Fruit fly (Drosophila melanogaster) whole organism, embryonic: ENCODE results near the gene kirre.
A peak's percentile ranks its signal among the peaks of the same experiment; 100 is the strongest.

Experiments
- ATbp ChIP-seq: fragments of 200-800 bp; sonication (Bioruptor generic); optimal IDR thresholded peaks from 2 replicates; lab custom pipeline; 2017; ENCODE audit warnings: missing biosample characterization, mild to moderate bottlenecking, missing genetic modification characterization, missing genetic modification reagents
- Abd-B ChIP-seq: fragments of 200-800 bp; sonication (Bioruptor generic); optimal IDR thresholded peaks from 2 replicates; lab custom pipeline; 2018; ENCODE audit warnings: missing biosample characterization, mild to moderate bottlenecking, missing genetic modification characterization, moderate library complexity
- Blimp-1 ChIP-seq: fragments of 200-800 bp; sonication (Bioruptor generic); optimal IDR thresholded peaks from 3 replicates; lab custom pipeline; 2018; ENCODE audit warnings: missing biosample characterization, missing genetic modification characterization, mild to moderate bottlenecking, moderate library complexity, missing genetic modification reagents
- CG10209 ChIP-seq: fragments of 200-800 bp; sonication (Bioruptor generic); optimal IDR thresholded peaks from 3 replicates; lab custom pipeline; 2017; ENCODE audit warnings: missing biosample characterization, mild to moderate bottlenecking, missing genetic modification characterization, missing genetic modification reagents
- CG11085 ChIP-seq: fragments of 200-800 bp; sonication (Bioruptor generic); IDR thresholded peaks from 2 replicates; pipeline ENCODE4 v1.3.6; 2022; ENCODE audit warnings: missing biosample characterization, missing genetic modification characterization
- CG17568 ChIP-seq: fragments of 200-800 bp; sonication (Bioruptor generic); optimal IDR thresholded peaks from 2 replicates; lab custom pipeline; 2018; ENCODE audit warnings: missing biosample characterization, mild to moderate bottlenecking, missing genetic modification characterization, moderate library complexity
- CG17829 ChIP-seq: fragments of 200-800 bp; optimal IDR thresholded peaks from 2 replicates; lab custom pipeline; 2019; ENCODE audit warnings: missing biosample characterization, mild to moderate bottlenecking, missing genetic modification characterization, moderate library complexity
- CG2712 ChIP-seq: fragments of 200-800 bp; optimal IDR thresholded peaks from 3 replicates; lab custom pipeline; 2019; ENCODE audit warnings: missing biosample characterization, mild to moderate bottlenecking, missing genetic modification characterization, moderate library complexity
- CG3065 ChIP-seq: fragments of 200-800 bp; sonication (Bioruptor generic); optimal IDR thresholded peaks from 2 replicates; lab custom pipeline; 2016; ENCODE audit warnings: missing biosample characterization, missing genetic modification characterization
- CG31365 ChIP-seq: fragments of 200-800 bp; sonication (Bioruptor generic); optimal IDR thresholded peaks from 2 replicates; lab custom pipeline; 2018; ENCODE audit warnings: missing biosample characterization, mild to moderate bottlenecking, missing genetic modification characterization
- CG32767 ChIP-seq: fragments of 200-800 bp; sonication (Bioruptor generic); IDR thresholded peaks from 2 replicates; pipeline ENCODE4 v1.3.6; 2022; ENCODE audit warnings: missing biosample characterization, missing genetic modification characterization
- CG4404 ChIP-seq: fragments of 200-800 bp; sonication (Bioruptor generic); IDR thresholded peaks from 2 replicates; pipeline ENCODE4 v1.3.6; 2022; ENCODE audit warnings: missing biosample characterization, missing genetic modification characterization
- CG4424 ChIP-seq: fragments of 200-800 bp; sonication (Bioruptor generic); optimal IDR thresholded peaks from 3 replicates; lab custom pipeline; 2016; ENCODE audit warnings: missing biosample characterization, missing genetic modification characterization
- CG4617 ChIP-seq: fragments of 200-800 bp; sonication (Bioruptor generic); optimal IDR thresholded peaks from 3 replicates; lab custom pipeline; 2016; ENCODE audit warnings: missing biosample characterization, missing genetic modification characterization, borderline replicate concordance
- CG7839 ChIP-seq: fragments of 200-800 bp; sonication (Bioruptor generic); optimal IDR thresholded peaks from 3 replicates; lab custom pipeline; 2018; ENCODE audit warnings: missing biosample characterization, mild to moderate bottlenecking, missing genetic modification characterization, moderate library complexity
- CG8089 ChIP-seq: fragments of 200-800 bp; sonication (Bioruptor generic); optimal IDR thresholded peaks from 3 replicates; lab custom pipeline; 2016; ENCODE audit warnings: missing biosample characterization, missing genetic modification characterization
- Camta ChIP-seq: fragments of 200-800 bp; sonication (Bioruptor generic); optimal IDR thresholded peaks from 2 replicates; lab custom pipeline; 2016; ENCODE audit warnings: missing biosample characterization, missing genetic modification characterization
- D ChIP-seq, 2 experiments: fragments of 200-800 bp in 1 of 2; fragments of >200 bp in 1 of 2; sonication (Bioruptor generic) in 1 of 2; optimal IDR thresholded peaks; 2 replicates in 1 of 2; 3 replicates in 1 of 2; lab custom pipeline; 2017; ENCODE audit warnings: mild to moderate bottlenecking in 1 of 2, missing biosample characterization in 1 of 2, missing genetic modification characterization in 1 of 2, missing genetic modification reagents in 1 of 2
- Dfd ChIP-seq, 2 experiments: fragments of >200 bp; optimal IDR thresholded peaks; 2 replicates each; lab custom pipeline; 2017; ENCODE audit warnings: missing biosample characterization in 2 of 2, missing genetic modification characterization in 2 of 2
- Dip3 ChIP-seq: fragments of 200-800 bp; sonication (Bioruptor generic); optimal IDR thresholded peaks from 3 replicates; lab custom pipeline; 2016; ENCODE audit warnings: missing biosample characterization, missing genetic modification characterization
- Dref ChIP-seq: fragments of 200-800 bp; sonication (Bioruptor generic); IDR thresholded peaks from 2 replicates; pipeline ENCODE4 v1.3.6; 2022; ENCODE audit warnings: missing biosample characterization, missing genetic modification characterization
- Drgx ChIP-seq: fragments of 200-800 bp; sonication (Bioruptor generic); IDR thresholded peaks from 2 replicates; pipeline ENCODE4 v1.3.6; 2022; ENCODE audit warnings: missing biosample characterization, missing genetic modification characterization
- Ets65A ChIP-seq: fragments of 200-800 bp; sonication (Bioruptor generic); peaks from one replicate; lab custom pipeline; 2016; ENCODE audit warnings: missing biosample characterization, missing genetic modification characterization
- Ets97D ChIP-seq: fragments of 200-800 bp; sonication (Bioruptor generic); optimal IDR thresholded peaks from 3 replicates; lab custom pipeline; 2016; ENCODE audit warnings: missing biosample characterization, missing genetic modification characterization
- HLHmδ ChIP-seq: fragments of 200-800 bp; sonication (Bioruptor generic); optimal IDR thresholded peaks from 2 replicates; lab custom pipeline; 2018; ENCODE audit warnings: missing biosample characterization, mild to moderate bottlenecking, missing genetic modification characterization, moderate library complexity
- Hey ChIP-seq: fragments of 200-800 bp; sonication (Bioruptor generic); optimal IDR thresholded peaks from 3 replicates; lab custom pipeline; 2018; ENCODE audit warnings: missing biosample characterization, mild to moderate bottlenecking, missing genetic modification characterization
- Lhr ChIP-seq: fragments of 200-800 bp; sonication (Bioruptor generic); optimal IDR thresholded peaks from 3 replicates; lab custom pipeline; 2017; ENCODE audit warnings: mild to moderate bottlenecking, missing biosample characterization, missing genetic modification reagents, missing genetic modification characterization
- MESR4 ChIP-seq: fragments of 200-800 bp; sonication (Bioruptor generic); optimal IDR thresholded peaks from 2 replicates; lab custom pipeline; 2018; ENCODE audit warnings: missing biosample characterization, mild to moderate bottlenecking, missing genetic modification characterization, moderate library complexity
- NK7.1 ChIP-seq: fragments of 200-800 bp; sonication (Bioruptor generic); optimal IDR thresholded peaks from 3 replicates; lab custom pipeline; 2016; ENCODE audit warnings: missing biosample characterization, missing genetic modification characterization
- Six4 ChIP-seq: fragments of 200-800 bp; sonication (Bioruptor generic); optimal IDR thresholded peaks from 2 replicates; lab custom pipeline; 2016; ENCODE audit warnings: missing biosample characterization, missing genetic modification characterization
- Vsx1 ChIP-seq: fragments of 200-800 bp; sonication (Bioruptor generic); optimal IDR thresholded peaks from 2 replicates; lab custom pipeline; 2017; ENCODE audit warnings: missing biosample characterization, mild to moderate bottlenecking, missing genetic modification characterization, missing genetic modification reagents
- ato ChIP-seq: fragments of 200-800 bp; sonication (Bioruptor generic); IDR thresholded peaks from 2 replicates; pipeline ENCODE4 v1.3.6; 2022; ENCODE audit warnings: missing biosample characterization, missing genetic modification characterization; ENCODE audit not compliant: partially characterized antibody
- bbx ChIP-seq: fragments of 200-800 bp; sonication (Bioruptor generic); IDR thresholded peaks from 2 replicates; pipeline ENCODE4 v1.3.6; 2022; ENCODE audit warnings: missing biosample characterization, missing genetic modification characterization; ENCODE audit not compliant: partially characterized antibody
- dan ChIP-seq: fragments of 200-800 bp; sonication (Bioruptor generic); IDR thresholded peaks from 2 replicates; pipeline ENCODE4 v1.3.6; 2022; ENCODE audit warnings: missing biosample characterization, missing genetic modification characterization
- emc ChIP-seq: fragments of 200-800 bp; sonication (Bioruptor generic); optimal IDR thresholded peaks from 2 replicates; lab custom pipeline; 2016; ENCODE audit warnings: missing biosample characterization, missing genetic modification characterization
- eve ChIP-seq, 2 experiments: fragments of >200 bp; optimal IDR thresholded peaks; 2 replicates each; lab custom pipeline; 2017; ENCODE audit warnings: missing biosample characterization in 2 of 2, missing genetic modification characterization in 2 of 2
- gem ChIP-seq: fragments of 200-800 bp; sonication (Bioruptor generic); optimal IDR thresholded peaks from 2 replicates; lab custom pipeline; 2019; ENCODE audit warnings: missing biosample characterization, mild to moderate bottlenecking, missing genetic modification characterization, moderate library complexity
- gsb ChIP-seq: fragments of 200-800 bp; sonication (Bioruptor generic); IDR thresholded peaks from 2 replicates; pipeline ENCODE4 v1.3.6; 2022; ENCODE audit warnings: missing biosample characterization, missing genetic modification characterization
- gsb-n ChIP-seq: fragments of 200-800 bp; sonication (Bioruptor generic); optimal IDR thresholded peaks from 3 replicates; lab custom pipeline; 2018; ENCODE audit warnings: missing biosample characterization, mild to moderate bottlenecking, missing genetic modification characterization
- ind ChIP-seq: fragments of 200-800 bp; sonication (Bioruptor generic); optimal IDR thresholded peaks from 3 replicates; lab custom pipeline; 2016; ENCODE audit warnings: missing biosample characterization, missing genetic modification characterization
- klu ChIP-seq: fragments of 200-800 bp; sonication (Bioruptor generic); IDR thresholded peaks from 2 replicates; pipeline ENCODE4 v1.3.6; 2022; ENCODE audit warnings: missing biosample characterization, missing genetic modification characterization
- lmd ChIP-seq: fragments of 200-800 bp; sonication (Bioruptor generic); IDR thresholded peaks from 2 replicates; pipeline ENCODE4 v1.3.6; 2022; ENCODE audit warnings: missing biosample characterization, missing genetic modification characterization
- otp ChIP-seq: fragments of 200-800 bp; sonication (Bioruptor generic); IDR thresholded peaks from 3 replicates; pipeline ENCODE4, ENCODE4 v1.3.6; 2022; ENCODE audit warnings: missing biosample characterization, missing genetic modification characterization
- run ChIP-seq: fragments of 200-800 bp; sonication (Bioruptor generic); optimal IDR thresholded peaks from 3 replicates; lab custom pipeline; 2018; ENCODE audit warnings: missing biosample characterization, mild to moderate bottlenecking, missing genetic modification characterization
- seq ChIP-seq: fragments of 200-800 bp; sonication (Bioruptor generic); IDR thresholded peaks from 2 replicates; pipeline ENCODE4 v1.3.6; 2022; ENCODE audit warnings: missing biosample characterization, missing genetic modification characterization
- sqz ChIP-seq: fragments of 200-800 bp; sonication (Bioruptor generic); optimal IDR thresholded peaks from 3 replicates; lab custom pipeline; 2018; ENCODE audit warnings: missing biosample characterization, mild to moderate bottlenecking, missing genetic modification characterization
- ssp ChIP-seq: fragments of 200-800 bp; sonication (Bioruptor generic); IDR thresholded peaks from 2 replicates; pipeline ENCODE4 v1.3.6; 2022; ENCODE audit warnings: missing biosample characterization, missing genetic modification characterization
- tll ChIP-seq, 2 experiments: fragments of 200-800 bp in 1 of 2; fragments of >200 bp in 1 of 2; sonication (Bioruptor generic) in 1 of 2; optimal IDR thresholded peaks; 2 replicates each; lab custom pipeline; 2017 to 2019; ENCODE audit warnings: missing biosample characterization in 2 of 2, missing genetic modification characterization in 2 of 2, mild to moderate bottlenecking in 1 of 2, moderate library complexity in 1 of 2
- zen ChIP-seq: fragments of 200-800 bp; sonication (Bioruptor generic); optimal IDR thresholded peaks from 3 replicates; lab custom pipeline; 2018; ENCODE audit warnings: missing biosample characterization, mild to moderate bottlenecking, missing genetic modification characterization, moderate library complexity

The kirre gene

dm6 chrX:2989332-2989731, 249.1 kb downstream of the kirre start (continued):
- TF ChIP-seq HLHmδ (GFP tag; lab: Kevin White, UChicago) (no peak), eve (GFP tag; optimal IDR thresholded peaks at IDR 0.05; lab: Kevin White, UChicago) (no peak), CG11085 (GFP tag; lab: Robert Waterston, UW) (no peak), ato (GFP tag; lab: Robert Waterston, UW) (no peak), CG32767 (GFP tag; lab: Robert Waterston, UW) (no peak), ATbp (peak; percentile 0), lmd (GFP tag; lab: Robert Waterston, UW) (no peak), klu (GFP tag; lab: Robert Waterston, UW) (no peak), ind (GFP tag; lab: Kevin White, UChicago) (no peak), CG17568 (no peak), CG2712 (tag; lab: Kevin White, UChicago) (peak; percentile 1), CG17829 (tag; lab: Kevin White, UChicago) (no peak), Lhr (GFP tag; lab: Kevin White, UChicago) (no peak), Dfd (GFP tag; optimal IDR thresholded peaks at IDR 0.05; lab: Kevin White, UChicago) (no peak), CG3065 (no peak), Vsx1 (GFP tag; lab: Kevin White, UChicago) (no peak), seq (GFP tag; lab: Robert Waterston, UW) (no peak), CG4404 (GFP tag; lab: Robert Waterston, UW) (no peak), gsb (no peak), gsb-n (peak; percentile 7), CG7839 (no peak), Dref (GFP tag; lab: Robert Waterston, UW) (no peak), Ets65A (GFP tag; lab: Kevin White, UChicago) (peak; percentile 46), tll (GFP tag; optimal IDR thresholded peaks at IDR 0.05; lab: Kevin White, UChicago) (peak in 1 of 2 experiments; percentile 15), zen (tag; lab: Kevin White, UChicago) (peak; percentile 17), CG31365 (tag; lab: Kevin White, UChicago) (no peak), CG4617 (GFP tag; lab: Kevin White, UChicago) (no peak), Abd-B (GFP tag; lab: Kevin White, UChicago) (no peak), CG4424 (GFP tag; lab: Kevin White, UChicago) (no peak)

- TF ChIP-seq NK7.1 (GFP tag; lab: Kevin White, UChicago) (no peak), emc (GFP tag; lab: Kevin White, UChicago) (no peak), sqz (GFP tag; lab: Kevin White, UChicago) (peak; percentile 49), Ets97D (GFP tag; lab: Kevin White, UChicago) (no peak), Blimp-1 (peak; percentile 92)
Measured at dm6 chrX:2990952-2991351, 250.8 kb downstream of the kirre start.

- peak; percentile 28 for TF ChIP-seq CG10209 (GFP tag; lab: Kevin White, UChicago)
- TF ChIP-seq Drgx (GFP tag; lab: Robert Waterston, UW) = peak; percentile 75
- no peak for TF ChIP-seq Hey (tag; lab: Kevin White, UChicago)
- no peak for TF ChIP-seq bbx
- TF ChIP-seq otp (GFP tag; lab: Robert Waterston, UW) = no peak
- peak; percentile 60 for TF ChIP-seq gem
- TF ChIP-seq run = no peak
- TF ChIP-seq dan (GFP tag; lab: Robert Waterston, UW) = no peak
- no peak for TF ChIP-seq D (optimal IDR thresholded peaks at IDR 0.05; lab: Kevin White, UChicago)
- TF ChIP-seq D (GFP tag; optimal IDR thresholded peaks at IDR 0.05; lab: Kevin White, UChicago) = no peak
- TF ChIP-seq Camta = no peak
- no peak for TF ChIP-seq ssp (GFP tag; lab: Robert Waterston, UW)
- TF ChIP-seq Dip3 (GFP tag; lab: Kevin White, UChicago) = no peak
- TF ChIP-seq MESR4 = no peak
- no peak for TF ChIP-seq Six4 (GFP tag; lab: Kevin White, UChicago)
- TF ChIP-seq CG8089 (GFP tag; lab: Kevin White, UChicago) = no peak
Measured at dm6 chrX:2993098-2993773, 253.1 kb downstream of the kirre start.
